Fruit fly (Drosophila melanogaster) whole organism, embryonic: ENCODE measurements around the gene CG31109.

Experiments
- Adf1 ChIP-seq: fragments of 200-800 bp; sonication (Bioruptor generic); IDR thresholded peaks from 2 replicates; pipeline ENCODE4 v1.3.6; 2022; ENCODE audit warnings: missing biosample characterization, missing genetic modification characterization
- Antp ChIP-seq: fragments of 200-800 bp; sonication (Bioruptor generic); optimal IDR thresholded peaks from 3 replicates; lab custom pipeline; 2016; ENCODE audit warnings: missing biosample characterization, missing genetic modification characterization
- Atf3 ChIP-seq: fragments of 200-800 bp; sonication (Bioruptor generic); optimal IDR thresholded peaks from 3 replicates; lab custom pipeline; 2016; ENCODE audit warnings: missing biosample characterization, missing genetic modification characterization
- Awh ChIP-seq: fragments of 200-800 bp; sonication (Bioruptor generic); IDR thresholded peaks from 2 replicates; pipeline ENCODE4, ENCODE4 v1.3.6; 2022; ENCODE audit warnings: missing biosample characterization, missing genetic modification characterization
- CG10462 ChIP-seq: fragments of 200-800 bp; sonication (Bioruptor generic); optimal IDR thresholded peaks from 2 replicates; lab custom pipeline; 2016; ENCODE audit warnings: missing biosample characterization, missing genetic modification characterization
- CG14050 ChIP-seq: fragments of 200-800 bp; sonication (Bioruptor generic); IDR thresholded peaks from 3 replicates; pipeline ENCODE4 v1.3.6; 2022; ENCODE audit warnings: missing biosample characterization, missing genetic modification characterization
- CG15514 ChIP-seq: fragments of 200-800 bp; sonication (Bioruptor generic); optimal IDR thresholded peaks from 3 replicates; lab custom pipeline; 2017; ENCODE audit warnings: missing biosample characterization, missing genetic modification characterization, mild to moderate bottlenecking, moderate library complexity, missing genetic modification reagents
- CG15601 ChIP-seq: fragments of 200-800 bp; sonication (Bioruptor generic); optimal IDR thresholded peaks from 3 replicates; lab custom pipeline; 2019; ENCODE audit warnings: missing biosample characterization, mild to moderate bottlenecking, missing genetic modification characterization, moderate library complexity
- CG1603 ChIP-seq: fragments of 200-800 bp; sonication (Bioruptor generic); optimal IDR thresholded peaks from 2 replicates; lab custom pipeline; 2019; ENCODE audit warnings: missing biosample characterization, mild to moderate bottlenecking, missing genetic modification characterization, moderate library complexity
- CG1647 ChIP-seq: fragments of 200-800 bp; sonication (Bioruptor generic); optimal IDR thresholded peaks from 3 replicates; lab custom pipeline; 2016; ENCODE audit warnings: missing biosample characterization, missing genetic modification characterization
- CG1792 ChIP-seq: fragments of 200-800 bp; sonication (Bioruptor generic); optimal IDR thresholded peaks from 2 replicates; lab custom pipeline; 2016; ENCODE audit warnings: missing biosample characterization, missing genetic modification characterization
- CG18764 ChIP-seq: fragments of 200-800 bp; sonication (Bioruptor generic); optimal IDR thresholded peaks from 3 replicates; lab custom pipeline; 2016; ENCODE audit warnings: missing biosample characterization, missing genetic modification characterization
- CG30020 ChIP-seq: fragments of 200-800 bp; optimal IDR thresholded peaks from 2 replicates; lab custom pipeline; 2019; ENCODE audit warnings: missing biosample characterization, mild to moderate bottlenecking, missing genetic modification characterization, moderate library complexity
- CG3407 ChIP-seq: fragments of 200-800 bp; sonication (Bioruptor generic); optimal IDR thresholded peaks from 2 replicates; lab custom pipeline; 2018; ENCODE audit warnings: missing biosample characterization, mild to moderate bottlenecking, missing genetic modification characterization
- CG3847 ChIP-seq: fragments of 200-800 bp; sonication (Bioruptor generic); IDR thresholded peaks from 2 replicates; pipeline ENCODE4 v1.3.6; 2022; ENCODE audit warnings: missing biosample characterization, missing genetic modification characterization
- CG42726 ChIP-seq: fragments of 200-800 bp; sonication (Bioruptor generic); IDR thresholded peaks from 2 replicates; pipeline ENCODE4 v1.3.6; 2022; ENCODE audit warnings: missing biosample characterization, missing genetic modification characterization; ENCODE audit not compliant: partially characterized antibody
- CG4328 ChIP-seq: fragments of 200-800 bp; sonication (Bioruptor generic); optimal IDR thresholded peaks from 3 replicates; lab custom pipeline; 2017; ENCODE audit warnings: missing biosample characterization, missing genetic modification reagents, missing genetic modification characterization
- CG4424 ChIP-seq: fragments of 200-800 bp; sonication (Bioruptor generic); optimal IDR thresholded peaks from 3 replicates; lab custom pipeline; 2016; ENCODE audit warnings: missing biosample characterization, missing genetic modification characterization
- CG6175 ChIP-seq: fragments of 200-800 bp; sonication (Bioruptor generic); IDR thresholded peaks from 3 replicates; pipeline ENCODE4 v1.3.6; 2022; ENCODE audit warnings: missing biosample characterization, missing genetic modification characterization
- CG6683 ChIP-seq: fragments of 200-800 bp; sonication (Bioruptor generic); optimal IDR thresholded peaks from 2 replicates; lab custom pipeline; 2017; ENCODE audit warnings: missing biosample characterization, mild to moderate bottlenecking, missing genetic modification characterization, missing genetic modification reagents
- CG6791 ChIP-seq: fragments of 200-800 bp; sonication (Bioruptor generic); IDR thresholded peaks from 3 replicates; pipeline ENCODE4 v1.3.6; 2022; ENCODE audit warnings: missing biosample characterization, missing genetic modification characterization; ENCODE audit not compliant: partially characterized antibody
- CG8388 ChIP-seq: fragments of 200-800 bp; sonication (Bioruptor generic); optimal IDR thresholded peaks from 2 replicates; lab custom pipeline; 2019; ENCODE audit warnings: missing biosample characterization, mild to moderate bottlenecking, missing genetic modification characterization, moderate library complexity
- CG8924 ChIP-seq: fragments of 200-800 bp; optimal IDR thresholded peaks from 3 replicates; lab custom pipeline; 2019; ENCODE audit warnings: missing biosample characterization, mild to moderate bottlenecking, missing genetic modification characterization, moderate library complexity
- CoRest ChIP-seq: fragments of 200-800 bp; sonication (Bioruptor generic); optimal IDR thresholded peaks from 3 replicates; lab custom pipeline; 2018; ENCODE audit warnings: missing biosample characterization, mild to moderate bottlenecking, missing genetic modification characterization, moderate library complexity
- Deaf1 ChIP-seq: fragments of 200-800 bp; optimal IDR thresholded peaks from 3 replicates; lab custom pipeline; 2019; ENCODE audit warnings: missing biosample characterization, mild to moderate bottlenecking, missing genetic modification characterization, moderate library complexity
- Dip2 ChIP-seq: fragments of 200-800 bp; sonication (Bioruptor generic); IDR thresholded peaks from 2 replicates; pipeline ENCODE4 v1.3.6; 2022; ENCODE audit warnings: missing biosample characterization, missing genetic modification characterization
- Fer3 ChIP-seq: fragments of 200-800 bp; sonication (Bioruptor generic); optimal IDR thresholded peaks from 2 replicates; lab custom pipeline; 2018; ENCODE audit warnings: missing biosample characterization, mild to moderate bottlenecking, missing genetic modification characterization, moderate library complexity
- HLH4C ChIP-seq: fragments of 200-800 bp; sonication (Bioruptor generic); IDR thresholded peaks from 3 replicates; pipeline ENCODE4 v1.3.6; 2022; ENCODE audit warnings: missing biosample characterization, missing genetic modification characterization; ENCODE audit not compliant: partially characterized antibody
- HmgZ ChIP-seq: fragments of 200-800 bp; sonication (Bioruptor generic); optimal IDR thresholded peaks from 2 replicates; lab custom pipeline; 2018; ENCODE audit warnings: missing biosample characterization, mild to moderate bottlenecking, missing genetic modification characterization
- Max ChIP-seq: fragments of 200-800 bp; sonication (Bioruptor generic); optimal IDR thresholded peaks from 2 replicates; lab custom pipeline; 2016; ENCODE audit warnings: missing biosample characterization, mild to moderate bottlenecking, missing genetic modification characterization
- NK7.1 ChIP-seq: fragments of 200-800 bp; sonication (Bioruptor generic); optimal IDR thresholded peaks from 3 replicates; lab custom pipeline; 2016; ENCODE audit warnings: missing biosample characterization, missing genetic modification characterization
- Nf-YA ChIP-seq: fragments of 200-800 bp; sonication (Bioruptor generic); IDR thresholded peaks from 2 replicates; pipeline ENCODE4 v1.3.6; 2022; ENCODE audit warnings: missing biosample characterization, missing genetic modification characterization
- Poxn ChIP-seq: fragments of 200-800 bp; sonication (Bioruptor generic); IDR thresholded peaks from 2 replicates; pipeline ENCODE4 v1.3.6; 2022; ENCODE audit warnings: missing biosample characterization, missing genetic modification characterization
- Side ChIP-seq: fragments of 200-800 bp; sonication (Bioruptor generic); optimal IDR thresholded peaks from 2 replicates; lab custom pipeline; 2016; ENCODE audit warnings: missing biosample characterization, missing genetic modification characterization
- Xbp1 ChIP-seq: fragments of 200-800 bp; sonication (Bioruptor generic); optimal IDR thresholded peaks from 3 replicates; lab custom pipeline; 2016; ENCODE audit warnings: missing biosample characterization, mild to moderate bottlenecking, missing genetic modification characterization
- az2 ChIP-seq: fragments of 200-800 bp; sonication (Bioruptor generic); optimal IDR thresholded peaks from 3 replicates; lab custom pipeline; 2016; ENCODE audit warnings: missing biosample characterization, missing genetic modification characterization
- bab2 ChIP-seq: fragments of 200-800 bp; sonication (Bioruptor generic); optimal IDR thresholded peaks from 2 replicates; lab custom pipeline; 2016; ENCODE audit warnings: missing biosample characterization, missing genetic modification characterization
- crc ChIP-seq: fragments of 200-800 bp; sonication (Bioruptor generic); optimal IDR thresholded peaks from 2 replicates; lab custom pipeline; 2016; ENCODE audit warnings: missing biosample characterization, missing genetic modification characterization
- dm ChIP-seq: fragments of 200-800 bp; sonication (Bioruptor generic); optimal IDR thresholded peaks from 3 replicates; lab custom pipeline; 2016; ENCODE audit warnings: missing biosample characterization, missing genetic modification characterization
- eyg ChIP-seq: fragments of 200-800 bp; sonication (Bioruptor generic); optimal IDR thresholded peaks from 3 replicates; lab custom pipeline; 2016; ENCODE audit warnings: missing biosample characterization, missing genetic modification characterization
- ham ChIP-seq: fragments of 200-800 bp; sonication (Bioruptor generic); IDR thresholded peaks from 2 replicates; pipeline ENCODE4 v1.3.6; 2022; ENCODE audit warnings: missing biosample characterization, missing genetic modification characterization
- insv ChIP-seq, 2 experiments: fragments of 200-800 bp; sonication (Bioruptor generic); optimal IDR thresholded peaks; 3 replicates each; lab custom pipeline; 2016 to 2018; ENCODE audit warnings: missing biosample characterization in 2 of 2, missing genetic modification characterization in 2 of 2
- nmo ChIP-seq: fragments of 200-800 bp; sonication (Bioruptor generic); optimal IDR thresholded peaks from 2 replicates; lab custom pipeline; 2018; ENCODE audit warnings: missing biosample characterization, mild to moderate bottlenecking, missing genetic modification characterization, moderate library complexity
- odd ChIP-seq: fragments of 200-800 bp; sonication (Bioruptor generic); optimal IDR thresholded peaks from 2 replicates; lab custom pipeline; 2017; ENCODE audit warnings: missing biosample characterization, mild to moderate bottlenecking, missing genetic modification characterization
- pan ChIP-seq, 4 experiments: fragments of >200 bp in 3 of 4; fragments of 200-800 bp in 1 of 4; sonication (Bioruptor generic) in 1 of 4; optimal IDR thresholded peaks in 3 of 4; IDR thresholded peaks in 1 of 4; 2 replicates each; pipeline versions ENCODE4 v1.3.6 to Lab custom; 2017 to 2022; ENCODE audit warnings: missing biosample characterization in 2 of 4, missing genetic modification characterization in 2 of 4, mixed read lengths in 1 of 4
- ro ChIP-seq: fragments of 200-800 bp; sonication (Bioruptor generic); IDR thresholded peaks from 2 replicates; pipeline ENCODE4 v1.3.6; 2022; ENCODE audit warnings: missing biosample characterization, missing genetic modification characterization
- tgo ChIP-seq: fragments of 200-800 bp; sonication (Bioruptor generic); IDR thresholded peaks from 3 replicates; pipeline ENCODE4 v1.3.6; 2022; ENCODE audit warnings: missing biosample characterization, missing genetic modification characterization
- tio ChIP-seq: fragments of 200-800 bp; sonication (Bioruptor generic); optimal IDR thresholded peaks from 2 replicates; lab custom pipeline; 2017; ENCODE audit warnings: missing biosample characterization, missing genetic modification characterization, inconsistent platforms
- tup ChIP-seq: fragments of 200-800 bp; sonication (Bioruptor generic); optimal IDR thresholded peaks from 2 replicates; lab custom pipeline; 2016; ENCODE audit warnings: missing biosample characterization, mild to moderate bottlenecking, missing genetic modification characterization, moderate library complexity
- wor ChIP-seq: fragments of 200-800 bp; sonication (Bioruptor generic); IDR thresholded peaks from 2 replicates; pipeline ENCODE4 v1.3.6; 2022; ENCODE audit warnings: missing biosample characterization, missing genetic modification characterization

The CG31109 gene

DNA sequence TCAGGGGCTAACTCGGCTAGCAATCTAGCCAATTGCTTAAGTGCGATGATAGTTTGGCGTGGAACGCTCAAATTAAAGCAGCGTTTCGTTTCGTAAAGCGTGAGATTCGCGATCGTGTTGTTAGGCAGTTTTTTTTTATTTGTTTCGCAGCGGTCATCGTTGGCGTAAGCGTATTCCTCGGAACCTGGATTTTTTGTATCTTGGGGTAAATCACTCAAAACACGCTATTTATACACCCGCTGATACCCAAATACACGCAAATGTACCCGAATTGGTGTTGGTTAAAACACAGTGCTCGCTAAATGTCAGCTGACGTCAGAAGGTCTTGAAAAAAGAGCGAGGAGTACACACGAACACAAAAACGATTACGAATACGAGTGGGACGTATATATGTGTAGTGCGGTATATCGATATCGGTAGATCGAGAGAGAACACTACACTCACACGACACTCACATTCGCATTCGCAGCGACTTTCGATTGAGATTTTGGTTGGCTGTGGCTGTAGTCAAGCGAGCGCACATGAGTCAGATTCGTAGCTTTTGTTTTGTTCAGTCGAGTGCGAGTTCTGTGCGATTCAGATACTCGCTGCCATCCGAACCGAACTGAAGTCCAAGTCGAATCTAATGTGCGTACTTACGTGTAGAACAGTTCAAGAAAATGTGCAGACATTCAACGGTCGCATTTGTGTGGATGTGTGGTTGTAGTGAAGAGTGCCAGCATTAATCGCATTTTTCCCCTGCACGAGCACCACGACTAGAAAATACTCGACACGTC lies 4.5 kb downstream of the CG31109 start (continued):
- TF ChIP-seq CG42726 (GFP tag; lab: Robert Waterston, UW): no peak
- no peak for TF ChIP-seq CG1792 (GFP tag; lab: Kevin White, UChicago)
- no peak for TF ChIP-seq Xbp1 (GFP tag; lab: Kevin White, UChicago)
- TF ChIP-seq Antp: no peak
- no peak for TF ChIP-seq ham (GFP tag; lab: Robert Waterston, UW)
- TF ChIP-seq insv (GFP tag; optimal IDR thresholded peaks at IDR 0.05; lab: Kevin White, UChicago): peak in 1 of 2 experiments; percentile 5
- peak; percentile 25 for TF ChIP-seq CG18764 (GFP tag; lab: Kevin White, UChicago)
- TF ChIP-seq Nf-YA (GFP tag; lab: Robert Waterston, UW): no peak
- no peak for TF ChIP-seq Poxn (GFP tag; lab: Robert Waterston, UW)
- no peak for TF ChIP-seq Dip2 (GFP tag; lab: Robert Waterston, UW)
- TF ChIP-seq Deaf1 (tag; lab: Kevin White, UChicago): peak; percentile 94
- no peak for TF ChIP-seq Awh (GFP tag; lab: Robert Waterston, UW)
- no peak for TF ChIP-seq CG6791
- TF ChIP-seq ro: no peak
- no peak for TF ChIP-seq Side
- no peak for TF ChIP-seq CG6683 (GFP tag; lab: Kevin White, UChicago)
- no peak for TF ChIP-seq CG3847 (GFP tag; lab: Robert Waterston, UW)
- TF ChIP-seq CG3407 (GFP tag; lab: Kevin White, UChicago): no peak
- no peak for TF ChIP-seq CG6175 (GFP tag; lab: Robert Waterston, UW)
- TF ChIP-seq bab2 (GFP tag; lab: Kevin White, UChicago): no peak
- TF ChIP-seq CG30020 (tag; lab: Kevin White, UChicago): peak; percentile 33
- peak; percentile 75 for TF ChIP-seq HmgZ (tag; lab: Kevin White, UChicago)
- TF ChIP-seq CG8388: peak; percentile 100
- TF ChIP-seq crc (GFP tag; lab: Kevin White, UChicago): peak; percentile 10
- TF ChIP-seq NK7.1 (GFP tag; lab: Kevin White, UChicago): no peak
- no peak for TF ChIP-seq CG1647 (GFP tag; lab: Kevin White, UChicago)
- peak; percentile 14 for TF ChIP-seq CoRest
- TF ChIP-seq CG10462 (GFP tag; lab: Kevin White, UChicago): no peak
- TF ChIP-seq dm (GFP tag; lab: Kevin White, UChicago): no peak
- TF ChIP-seq Max: no peak
- TF ChIP-seq CG15514: peak; percentile 33
- no peak for TF ChIP-seq CG4424 (GFP tag; lab: Kevin White, UChicago)
- TF ChIP-seq CG14050: no peak
- no peak for TF ChIP-seq pan (optimal IDR thresholded peaks at IDR 0.05; lab: Kevin White, UChicago)
- no peak for TF ChIP-seq pan (GFP tag; optimal IDR thresholded peaks at IDR 0.05 in 1 of 2, IDR thresholded peaks at IDR 0.05 in 1 of 2)
- TF ChIP-seq tio (GFP tag; lab: Kevin White, UChicago): no peak
- no peak for TF ChIP-seq wor (GFP tag; lab: Robert Waterston, UW)
- TF ChIP-seq CG15601: peak; percentile 24
- no peak for TF ChIP-seq tup (GFP tag; lab: Kevin White, UChicago)
- TF ChIP-seq nmo: no peak
- TF ChIP-seq odd (GFP tag; lab: Kevin White, UChicago): peak; percentile 48
- TF ChIP-seq Adf1 (GFP tag; lab: Robert Waterston, UW): no peak
- no peak for TF ChIP-seq HLH4C (GFP tag; lab: Robert Waterston, UW)
- TF ChIP-seq CG1603 (tag; lab: Kevin White, UChicago): peak; percentile 8
- TF ChIP-seq eyg: no peak
- peak; percentile 67 for TF ChIP-seq CG8924
- TF ChIP-seq CG4328 (GFP tag; lab: Kevin White, UChicago): no peak
- no peak for TF ChIP-seq tgo (GFP tag; lab: Robert Waterston, UW)
- peak; percentile 35 for TF ChIP-seq Atf3
- TF ChIP-seq az2 (GFP tag; lab: Kevin White, UChicago): no peak
- no peak for TF ChIP-seq Fer3
